Fruit fly (Drosophila melanogaster): ENCODE data around the gene CG7379.

- TF ChIP-seq CG10348 (GFP tag; IDR thresholded peaks at IDR 0.05) (no peak), CG8301 (tag; optimal IDR thresholded peaks at IDR 0.05) (no peak), fd96Ca (GFP tag; IDR thresholded peaks at IDR 0.05) (no peak)
These were observed 4.8 kb downstream of the CG7379 start for dm6 chr3R:17793287-17793686.

Data from whole organism, pupa.